Fruit fly (Drosophila melanogaster) whole organism, pupa: ENCODE measurements around the gene CG15330.
A peak's percentile ranks its signal among the peaks of the same experiment; 100 is the strongest.

ENCODE experiments used
- CG13204 ChIP-seq: fragments of 200-800 bp; sonication (Bioruptor generic); optimal IDR thresholded peaks from 2 replicates; lab custom pipeline; 2018; ENCODE audit warnings: missing biosample characterization, mild to moderate bottlenecking, missing genetic modification characterization, moderate library complexity
- CG14655 ChIP-seq: fragments of 200-800 bp; sonication (Bioruptor generic); optimal IDR thresholded peaks from 3 replicates; lab custom pipeline; 2017; ENCODE audit warnings: mild to moderate bottlenecking, missing biosample characterization, missing genetic modification reagents, missing genetic modification characterization
- CG32121 ChIP-seq: fragments of 200-800 bp; sonication (Bioruptor generic); IDR thresholded peaks from 2 replicates; pipeline ENCODE4 v1.3.6; 2022; ENCODE audit warnings: missing biosample characterization, missing genetic modification characterization
- CG8159 ChIP-seq: fragments of 200-800 bp; sonication (Bioruptor generic); optimal IDR thresholded peaks from 3 replicates; lab custom pipeline; 2018; ENCODE audit warnings: missing biosample characterization, mild to moderate bottlenecking, missing genetic modification characterization, moderate library complexity
- CG8301 ChIP-seq: fragments of 200-800 bp; sonication (Bioruptor generic); optimal IDR thresholded peaks from 2 replicates; lab custom pipeline; 2018; ENCODE audit warnings: missing biosample characterization, mild to moderate bottlenecking, missing genetic modification characterization
- CG9948 ChIP-seq: fragments of 200-800 bp; sonication (Bioruptor generic); optimal IDR thresholded peaks from 2 replicates; lab custom pipeline; 2018; ENCODE audit warnings: missing biosample characterization, mild to moderate bottlenecking, missing genetic modification characterization, moderate library complexity
- D1 ChIP-seq: fragments of 200-800 bp; sonication (Bioruptor generic); optimal IDR thresholded peaks from 2 replicates; lab custom pipeline; 2018; ENCODE audit warnings: missing biosample characterization, mild to moderate bottlenecking, missing genetic modification characterization, moderate library complexity
- EcR ChIP-seq: fragments of 200-800 bp; sonication (Bioruptor generic); optimal IDR thresholded peaks from 3 replicates; lab custom pipeline; 2019; ENCODE audit warnings: missing biosample characterization, missing genetic modification characterization, mild to moderate bottlenecking, moderate library complexity, missing genetic modification reagents
- Ets98B ChIP-seq: fragments of 200-800 bp; sonication (Bioruptor generic); IDR thresholded peaks from 2 replicates; pipeline ENCODE4 v1.3.6; 2022; ENCODE audit warnings: missing biosample characterization, missing genetic modification characterization
- Pif1A ChIP-seq: fragments of 200-800 bp; sonication (Bioruptor generic); optimal IDR thresholded peaks from 3 replicates; lab custom pipeline; 2016; ENCODE audit warnings: missing biosample characterization, missing genetic modification characterization
- rn ChIP-seq: fragments of 200-800 bp; sonication (Bioruptor generic); IDR thresholded peaks from 2 replicates; pipeline ENCODE4 v1.3.6; 2022; ENCODE audit warnings: missing biosample characterization, missing genetic modification characterization

- TF ChIP-seq Pif1A (GFP tag; lab: Kevin White, UChicago) (peak; percentile 51), CG14655 (GFP tag; lab: Kevin White, UChicago) (peak; percentile 62), rn (GFP tag; lab: Robert Waterston, UW) (no peak), CG13204 (no peak), CG8159 (tag; lab: Kevin White, UChicago) (peak; percentile 40), Ets98B (no peak), CG8301 (tag; lab: Kevin White, UChicago) (peak; percentile 61), EcR (GFP tag; lab: Kevin White, UChicago) (no peak), CG32121 (GFP tag; lab: Robert Waterston, UW) (0 out of 2 replicates have a peak, but pooled peaks have one; percentile 22), D1 (tag; lab: Kevin White, UChicago) (no peak), CG9948 (tag; lab: Kevin White, UChicago) (peak; percentile 39)
These were observed 22.2 kb downstream of the CG15330 start for dm6 chrX:7978027-7978426.
